Fruit fly (Drosophila melanogaster) whole organism, wandering third instar larva: ENCODE data around the gene Vps45.

Source experiments
- Dfd ChIP-seq: fragments of >200 bp; optimal IDR thresholded peaks from 2 replicates; lab custom pipeline; 2017; ENCODE audit warnings: missing biosample characterization, missing genetic modification characterization
- Hnf4 ChIP-seq: fragments of 200-800 bp; sonication (Bioruptor generic); optimal IDR thresholded peaks from 2 replicates; lab custom pipeline; 2016; ENCODE audit warnings: missing biosample characterization, mild to moderate bottlenecking, missing genetic modification characterization
- Sp1 ChIP-seq: fragments of 200-800 bp; sonication (Bioruptor generic); optimal IDR thresholded peaks from 3 replicates; lab custom pipeline; 2019; ENCODE audit warnings: missing biosample characterization, mild to moderate bottlenecking, missing genetic modification characterization, moderate library complexity
- br ChIP-seq: fragments of 200-800 bp; sonication (Bioruptor generic); optimal IDR thresholded peaks from 2 replicates; lab custom pipeline; 2016; ENCODE audit warnings: missing biosample characterization, missing genetic modification characterization
- foxo ChIP-seq, 2 experiments: fragments of 200-800 bp; sonication (Bioruptor generic); optimal IDR thresholded peaks; 2 replicates in 1 of 2; 3 replicates in 1 of 2; lab custom pipeline; 2016 to 2017; ENCODE audit warnings: missing biosample characterization in 2 of 2, missing genetic modification characterization in 2 of 2
- fru ChIP-seq: fragments of 200-800 bp; sonication (Bioruptor generic); optimal IDR thresholded peaks from 3 replicates; lab custom pipeline; 2016; ENCODE audit warnings: missing biosample characterization, mild to moderate bottlenecking, missing genetic modification characterization
- h ChIP-seq: fragments of 200-800 bp; sonication (Bioruptor generic); optimal IDR thresholded peaks from 3 replicates; lab custom pipeline; 2016; ENCODE audit warnings: missing biosample characterization, mild to moderate bottlenecking, missing genetic modification characterization
- pan ChIP-seq: fragments of >200 bp; optimal IDR thresholded peaks from 2 replicates; lab custom pipeline; 2017
- usp ChIP-seq: fragments of >200 bp; optimal IDR thresholded peaks from 2 replicates; lab custom pipeline; 2017; ENCODE audit warnings: missing biosample characterization, missing genetic modification characterization
- woc ChIP-seq: sonication (Bioruptor generic); optimal IDR thresholded peaks from 2 replicates; lab custom pipeline; 2016; ENCODE audit warnings: missing biosample characterization, mild to moderate bottlenecking, missing genetic modification characterization

DNA sequence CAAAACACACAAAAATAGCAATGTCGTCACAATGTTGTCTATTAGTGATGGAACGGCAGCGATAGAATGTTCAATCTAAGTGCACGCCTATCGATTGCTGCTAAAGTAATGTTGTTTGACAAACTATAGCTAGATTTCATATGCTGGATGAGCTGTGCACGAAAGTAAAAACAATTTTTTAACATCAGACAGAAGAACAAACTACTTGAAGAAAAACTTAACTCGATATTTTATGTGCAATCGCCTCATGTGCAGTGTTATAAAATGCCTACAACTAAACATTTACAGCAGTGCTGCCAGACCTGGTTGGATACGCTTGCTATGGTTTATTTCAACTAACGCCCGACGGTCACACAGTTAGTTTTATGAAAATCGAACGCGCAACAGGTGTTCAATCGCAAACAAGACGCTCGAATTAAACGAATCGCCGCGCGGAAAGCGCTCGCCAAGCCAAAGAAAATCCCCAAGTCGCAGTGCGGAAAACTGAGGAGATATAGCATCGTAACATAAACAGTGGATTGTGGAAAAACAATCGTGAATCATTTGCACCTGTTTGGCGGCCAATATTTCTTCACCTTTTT, 27.3 kb downstream of the Vps45 start, which contains the start of the genes bocks and CG8312:
- TF ChIP-seq Hnf4 (GFP tag; lab: Kevin White, UChicago), result peak; percentile 78
- peak; percentile 53 for TF ChIP-seq h (GFP tag; lab: Kevin White, UChicago)
- peak; percentile 63 for TF ChIP-seq br (GFP tag; lab: Kevin White, UChicago)
- TF ChIP-seq pan (lab: Kevin White, UChicago), result no peak
- no peak for TF ChIP-seq usp (GFP tag; lab: Kevin White, UChicago)
- peak; percentile 65 for TF ChIP-seq fru (GFP tag; lab: Kevin White, UChicago)
- peak; percentile 21 for TF ChIP-seq Sp1
- TF ChIP-seq foxo (GFP tag; optimal IDR thresholded peaks at IDR 0.05; lab: Kevin White, UChicago), result peak in 1 of 2 experiments; percentile 46
- TF ChIP-seq Dfd (GFP tag; lab: Kevin White, UChicago), result no peak
- TF ChIP-seq woc (GFP tag; lab: Kevin White, UChicago), result no peak
